Worm (Caenorhabditis elegans) whole organism, L4/young adult: Measurements from ENCODE around the gene F56D1.1.

ENCODE experiments used
- W03F9.2 ChIP-seq: fragments of 150-350 bp; optimal IDR thresholded peaks from 2 replicates; lab custom pipeline; 2014; ENCODE audit warnings: missing biosample characterization, missing genetic modification characterization
- dao-5 ChIP-seq: sonication (generic microtip); optimal IDR thresholded peaks from 2 replicates; lab custom pipeline; 2016; ENCODE audit warnings: missing genotype, missing genetic modification characterization, moderate library complexity, missing compliant biosample characterization
- him-1 ChIP-seq: sonication (generic microtip); optimal IDR thresholded peaks from 2 replicates; lab custom pipeline; 2016; ENCODE audit warnings: missing genotype, missing genetic modification reagents, missing genetic modification characterization, missing compliant biosample characterization

DNA sequence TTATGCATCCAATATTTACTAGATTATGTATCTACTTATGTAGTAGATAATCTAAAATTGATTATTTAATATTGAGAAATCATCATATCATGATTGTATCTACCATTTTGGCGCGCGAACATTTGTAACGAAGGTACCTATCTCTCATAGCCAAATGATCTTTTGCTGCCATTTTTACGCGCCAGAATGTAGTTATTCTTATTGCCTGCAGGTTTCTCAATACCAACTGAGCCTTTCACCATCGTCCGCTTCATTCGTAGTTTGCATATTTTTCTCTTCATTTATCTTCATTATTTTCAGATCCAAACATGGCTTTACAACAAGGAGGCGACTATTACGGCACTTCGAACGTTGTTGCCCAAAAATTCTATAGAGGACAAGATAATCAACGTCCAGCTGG is 49.4 kb downstream of the F56D1.1 start, which contains the start of gene ZK177.1:
- TF ChIP-seq him-1 (no peak), W03F9.2 (tag; lab: Kevin White, UChicago) (no peak), dao-5 (tag; lab: Kevin White, UChicago) (no peak)
